Worm (Caenorhabditis elegans) whole organism, L1 larva: ENCODE data around the gene ZK381.62.
A peak's percentile ranks its signal among the peaks of the same experiment; 100 is the strongest.

Source experiments
- C04F5.9 ChIP-seq: sonication (generic microtip); optimal IDR thresholded peaks from 2 replicates; lab custom pipeline; 2016; ENCODE audit warnings: missing genetic modification characterization, missing compliant biosample characterization
- C16A3.4 ChIP-seq: fragments of 150-350 bp; optimal IDR thresholded peaks from 2 replicates; lab custom pipeline; 2014; ENCODE audit warnings: missing biosample characterization, missing genetic modification characterization
- efl-1 ChIP-seq, 4 experiments: fragments of 150-350 bp; optimal IDR thresholded peaks in 3 of 4; peaks in 1 of 4; 1 replicate in 1 of 4; 2 replicates in 3 of 4; lab custom pipeline; 2014; ENCODE audit warnings: missing biosample characterization in 2 of 4, missing genetic modification characterization in 2 of 4, missing genetic modification reagents in 2 of 4
- ets-5 ChIP-seq: fragments of 200-800 bp; sonication (Bioruptor generic); IDR thresholded peaks from 2 replicates; pipeline ENCODE4 v1.3.6; 2022; ENCODE audit warnings: missing genetic modification characterization, missing compliant biosample characterization
- hlh-17 ChIP-seq: fragments of 200-800 bp; sonication (Bioruptor generic); optimal IDR thresholded peaks from 2 replicates; lab custom pipeline; 2018; ENCODE audit warnings: missing genetic modification characterization, mild to moderate bottlenecking, missing compliant biosample characterization, moderate library complexity, borderline replicate concordance
- irx-1 ChIP-seq: sonication (generic microtip); optimal IDR thresholded peaks from 2 replicates; lab custom pipeline; 2016; ENCODE audit warnings: missing genetic modification characterization, missing compliant biosample characterization
- isw-1 ChIP-seq: fragments of 200-800 bp; sonication (Bioruptor generic); IDR thresholded peaks from 2 replicates; pipeline ENCODE4 v1.3.6; 2022; ENCODE audit warnings: missing genetic modification characterization, missing compliant biosample characterization
- nhr-76 ChIP-seq: sonication (generic microtip); optimal IDR thresholded peaks from 2 replicates; lab custom pipeline; 2017; ENCODE audit warnings: missing biosample characterization, missing genetic modification characterization
- nhr-84 ChIP-seq: sonication (generic microtip); optimal IDR thresholded peaks from 2 replicates; lab custom pipeline; 2017; ENCODE audit warnings: missing biosample characterization, missing genetic modification characterization
- pag-3 ChIP-seq: sonication (generic microtip); optimal IDR thresholded peaks from 2 replicates; lab custom pipeline; 2017; ENCODE audit warnings: missing genetic modification characterization, mild to moderate bottlenecking, missing compliant biosample characterization, antibody characterized with exemption, borderline replicate concordance; ENCODE audit not compliant: insufficient read depth
- pqm-1 ChIP-seq: sonication (generic microtip); optimal IDR thresholded peaks from 3 replicates; lab custom pipeline; 2017; ENCODE audit warnings: missing biosample characterization, missing genetic modification characterization
- sox-4 ChIP-seq: sonication (generic microtip); optimal IDR thresholded peaks from 2 replicates; lab custom pipeline; 2016; ENCODE audit warnings: missing genetic modification characterization, missing compliant biosample characterization
- unc-62 ChIP-seq: fragments of 150-350 bp; optimal IDR thresholded peaks from 2 replicates; lab custom pipeline; 2014; ENCODE audit warnings: missing biosample characterization, missing genetic modification reagents, missing genetic modification characterization

ZK381.62 gene

ce11 chrIV:6925520-6925919, 45.6 kb downstream of the ZK381.62 start:
- no peak for TF ChIP-seq efl-1 (optimal IDR thresholded peaks at IDR 0.05; lab: Kevin White, UChicago)
- peak in 1 of 2 experiments; percentile 17 for TF ChIP-seq efl-1 (GFP tag; optimal IDR thresholded peaks at IDR 0.05 in 1 of 2; lab: Kevin White, UChicago)
- TF ChIP-seq irx-1 (tag; lab: Kevin White, UChicago), result no peak

DNA sequence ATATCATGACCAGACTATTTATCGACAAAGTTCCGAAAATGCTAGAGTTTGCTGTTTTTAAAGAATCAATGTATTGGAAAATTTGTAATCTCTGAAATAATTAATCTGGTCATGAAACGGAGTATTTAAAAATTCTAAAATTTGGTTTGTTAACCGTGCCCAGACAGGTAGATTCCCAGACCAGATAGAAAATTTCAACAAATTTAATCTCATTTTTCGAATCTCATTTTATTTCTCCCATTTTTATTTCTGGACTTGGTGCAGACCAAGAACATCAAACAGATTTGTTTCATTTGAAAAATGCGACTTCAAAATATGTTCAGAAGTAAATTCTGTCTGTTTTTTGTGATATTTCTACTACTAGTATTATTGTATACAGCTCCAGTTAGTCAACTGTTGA, 48.0 kb downstream of the ZK381.62 start, which contains the start of gene T22D1.1:
TSS of gene T22D1.1 (plus strand) at position 301 of the 400 bp plus-strand sequence.
- TF ChIP-seq C04F5.9, result no peak
- no peak for TF ChIP-seq isw-1
- no peak for TF ChIP-seq C16A3.4
- no peak for TF ChIP-seq ets-5 (GFP tag; lab: Robert Waterston, UW)
- no peak for TF ChIP-seq nhr-76 (tag; lab: Kevin White, UChicago)
- no peak for TF ChIP-seq nhr-84 (tag; lab: Kevin White, UChicago)
- TF ChIP-seq sox-4 (tag; lab: Kevin White, UChicago), result no peak
- no peak for TF ChIP-seq pqm-1
- no peak for TF ChIP-seq hlh-17 (GFP tag; lab: Kevin White, UChicago)
- TF ChIP-seq unc-62 (GFP tag; lab: Kevin White, UChicago), result no peak
- no peak for TF ChIP-seq pag-3
